Fruit fly (Drosophila melanogaster) whole organism, wandering third instar larva: ENCODE data around the gene PTPMT1.
A peak's percentile ranks its signal among the peaks of the same experiment; 100 is the strongest.

Experiments used
- Vsx2 ChIP-seq: fragments of 200-300, 225-300 bp; sonication (Bioruptor generic); optimal IDR thresholded peaks from 2 replicates; lab custom pipeline; 2018; ENCODE audit warnings: missing biosample characterization, missing genetic modification characterization; ENCODE audit not compliant: partially characterized antibody
- fru ChIP-seq: fragments of 200-800 bp; sonication (Bioruptor generic); optimal IDR thresholded peaks from 3 replicates; lab custom pipeline; 2016; ENCODE audit warnings: missing biosample characterization, mild to moderate bottlenecking, missing genetic modification characterization
- woc ChIP-seq: sonication (Bioruptor generic); optimal IDR thresholded peaks from 2 replicates; lab custom pipeline; 2016; ENCODE audit warnings: missing biosample characterization, mild to moderate bottlenecking, missing genetic modification characterization

DNA sequence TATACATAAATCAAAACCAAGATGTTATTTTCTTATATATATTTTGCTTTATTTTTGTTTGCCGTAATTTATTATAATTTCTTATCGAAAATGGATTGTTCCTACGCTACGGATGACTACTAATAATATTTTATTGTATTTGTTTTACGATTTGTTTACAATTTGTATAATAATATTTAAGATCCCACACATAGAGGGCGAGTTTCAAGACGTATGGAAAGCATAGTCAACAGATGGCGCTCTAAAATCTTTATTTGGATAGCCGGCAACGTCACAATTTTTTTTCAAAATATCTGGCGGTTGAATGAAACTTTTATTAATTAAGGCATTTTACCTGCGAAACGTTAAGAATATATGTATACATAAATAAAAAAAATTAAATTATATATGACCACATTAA is 36.2 kb upstream of the PTPMT1 start:
- no peak for TF ChIP-seq woc (GFP tag; lab: Kevin White, UChicago)
- peak; percentile 30 for TF ChIP-seq fru (GFP tag; lab: Kevin White, UChicago)
- peak; percentile 1 for TF ChIP-seq Vsx2 (GFP tag; lab: Kevin White, UChicago)
